Worm (Caenorhabditis elegans) whole organism, L2 larva: ENCODE data around the gene srxa-13.

Source experiments
- C34F6.9 ChIP-seq: fragments of 150-350 bp; optimal IDR thresholded peaks from 2 replicates; lab custom pipeline; 2014; ENCODE audit warnings: missing biosample characterization, missing genetic modification characterization
- F13H6.1 ChIP-seq: sonication (generic microtip); optimal IDR thresholded peaks from 2 replicates; lab custom pipeline; 2016; ENCODE audit warnings: missing genetic modification characterization, missing compliant biosample characterization
- Y55F3AM.14 ChIP-seq: fragments of 200-800 bp; sonication (Bioruptor generic); optimal IDR thresholded peaks from 2 replicates; lab custom pipeline; 2018; ENCODE audit warnings: mild to moderate bottlenecking, missing genetic modification characterization, missing compliant biosample characterization
- alr-1 ChIP-seq: fragments of 150-350 bp; optimal IDR thresholded peaks from 2 replicates; lab custom pipeline; 2014; ENCODE audit warnings: missing biosample characterization, missing genetic modification characterization
- aly-2 ChIP-seq: fragments of 150-350 bp; optimal IDR thresholded peaks from 2 replicates; lab custom pipeline; 2014; ENCODE audit warnings: missing biosample characterization, missing genetic modification characterization
- ama-1 ChIP-seq: fragments of 150-350 bp; optimal IDR thresholded peaks from 2 replicates; lab custom pipeline; 2018; ENCODE audit warnings: inconsistent platforms
- blmp-1 ChIP-seq: sonication (generic microtip); optimal IDR thresholded peaks from 2 replicates; lab custom pipeline; 2017; ENCODE audit warnings: missing genetic modification characterization, mild to moderate bottlenecking, missing compliant biosample characterization, antibody characterized with exemption, moderate library complexity; ENCODE audit not compliant: insufficient read depth
- ceh-16 ChIP-seq: fragments of 150-350 bp; optimal IDR thresholded peaks from 2 replicates; lab custom pipeline; 2014; ENCODE audit warnings: missing biosample characterization, missing genetic modification characterization
- crh-2 ChIP-seq: sonication (generic microtip); optimal IDR thresholded peaks from 2 replicates; lab custom pipeline; 2017; ENCODE audit warnings: missing biosample characterization, missing genetic modification characterization
- egl-27 ChIP-seq: sonication (generic microtip); optimal IDR thresholded peaks from 3 replicates; lab custom pipeline; 2017; ENCODE audit warnings: missing biosample characterization, missing genetic modification reagents, missing genetic modification characterization
- elt-1 ChIP-seq: fragments of 150-350 bp; optimal IDR thresholded peaks from 2 replicates; lab custom pipeline; 2014; ENCODE audit warnings: missing biosample characterization, missing genetic modification characterization
- elt-3 ChIP-seq: sonication (generic microtip); optimal IDR thresholded peaks from 2 replicates; lab custom pipeline; 2017; ENCODE audit warnings: missing biosample characterization, missing genetic modification characterization
- gmeb-1 ChIP-seq: fragments of 150-350 bp; optimal IDR thresholded peaks from 2 replicates; lab custom pipeline; 2014; ENCODE audit warnings: missing biosample characterization, missing genetic modification characterization
- lin-11 ChIP-seq: fragments of 150-350 bp; sonication (generic microtip); optimal IDR thresholded peaks from 2 replicates; lab custom pipeline; 2014; ENCODE audit warnings: missing biosample characterization, missing genetic modification characterization, inconsistent platforms, mixed read lengths
- lin-13 ChIP-seq: fragments of 150-350 bp; optimal IDR thresholded peaks from 2 replicates; lab custom pipeline; 2014; ENCODE audit warnings: missing biosample characterization, missing genetic modification reagents, missing genetic modification characterization
- lsy-2 ChIP-seq, 2 experiments: fragments of 150-350 bp in 1 of 2; sonication (generic microtip) in 1 of 2; optimal IDR thresholded peaks; 2 replicates each; lab custom pipeline; 2014 to 2017; ENCODE audit warnings: missing biosample characterization in 2 of 2, missing genetic modification characterization in 2 of 2
- mab-5 ChIP-seq: fragments of 150-350 bp; optimal IDR thresholded peaks from 2 replicates; lab custom pipeline; 2014; ENCODE audit warnings: missing biosample characterization, missing genetic modification characterization
- mbf-1 ChIP-seq: sonication (generic microtip); optimal IDR thresholded peaks from 2 replicates; lab custom pipeline; 2017; ENCODE audit warnings: missing biosample characterization, missing genetic modification characterization
- mdl-1 ChIP-seq, 2 experiments: fragments of 150-350 bp in 1 of 2; sonication (generic microtip) in 1 of 2; optimal IDR thresholded peaks; 2 replicates each; lab custom pipeline; 2017; ENCODE audit warnings: missing biosample characterization in 2 of 2, missing genetic modification characterization in 2 of 2
- nhr-11 ChIP-seq: fragments of 150-350 bp; optimal IDR thresholded peaks from 2 replicates; lab custom pipeline; 2014; ENCODE audit warnings: missing biosample characterization, missing genetic modification characterization
- nhr-12 ChIP-seq: fragments of 150-350 bp; optimal IDR thresholded peaks from 2 replicates; lab custom pipeline; 2014; ENCODE audit warnings: missing biosample characterization, missing genetic modification characterization
- nhr-129 ChIP-seq: fragments of 150-350 bp; optimal IDR thresholded peaks from 2 replicates; lab custom pipeline; 2014; ENCODE audit warnings: missing biosample characterization, missing genetic modification characterization
- nhr-21 ChIP-seq: fragments of 150-350 bp; optimal IDR thresholded peaks from 2 replicates; lab custom pipeline; 2014; ENCODE audit warnings: missing biosample characterization, missing genetic modification characterization
- nhr-237 ChIP-seq: fragments of 150-350 bp; optimal IDR thresholded peaks from 2 replicates; lab custom pipeline; 2014; ENCODE audit warnings: missing biosample characterization, missing genetic modification characterization
- nhr-25 ChIP-seq: fragments of 150-350 bp; sonication (generic microtip); optimal IDR thresholded peaks from 3 replicates; lab custom pipeline; 2014; ENCODE audit warnings: missing biosample characterization, missing genetic modification characterization
- nhr-6 ChIP-seq: fragments of 150-350 bp; optimal IDR thresholded peaks from 2 replicates; lab custom pipeline; 2014; ENCODE audit warnings: missing biosample characterization, missing genetic modification characterization
- nhr-77 ChIP-seq: fragments of 150-350 bp; optimal IDR thresholded peaks from 2 replicates; lab custom pipeline; 2014; ENCODE audit warnings: missing biosample characterization, missing genetic modification characterization
- peb-1 ChIP-seq: fragments of 150-350 bp; optimal IDR thresholded peaks from 2 replicates; lab custom pipeline; 2014; ENCODE audit warnings: missing biosample characterization, missing genetic modification characterization
- sem-4 ChIP-seq: fragments of 150-350 bp; optimal IDR thresholded peaks from 2 replicates; lab custom pipeline; 2014; ENCODE audit warnings: missing biosample characterization, missing genetic modification reagents, missing genetic modification characterization
- skn-1 ChIP-seq: sonication (generic microtip); optimal IDR thresholded peaks from 2 replicates; lab custom pipeline; 2017; ENCODE audit warnings: missing biosample characterization, missing genetic modification characterization
- sma-3 ChIP-seq: sonication (generic microtip); optimal IDR thresholded peaks from 2 replicates; lab custom pipeline; 2016; ENCODE audit warnings: missing genetic modification reagents, missing genetic modification characterization, missing compliant biosample characterization
- sma-9 ChIP-seq, 2 experiments: fragments of 150-350 bp in 1 of 2; sonication (generic microtip) in 1 of 2; optimal IDR thresholded peaks; 2 replicates each; lab custom pipeline; 2014 to 2016; ENCODE audit warnings: missing genetic modification characterization in 2 of 2, mild to moderate bottlenecking in 1 of 2, missing biosample characterization in 1 of 2, missing compliant biosample characterization in 1 of 2, missing genetic modification reagents in 1 of 2, moderate library complexity in 1 of 2
- snpc-4 ChIP-seq: fragments of 150-350 bp; optimal IDR thresholded peaks from 2 replicates; lab custom pipeline; 2014; ENCODE audit warnings: missing biosample characterization, missing genetic modification characterization
- unc-39 ChIP-seq: fragments of 150-350 bp; optimal IDR thresholded peaks from 2 replicates; lab custom pipeline; 2014; ENCODE audit warnings: missing biosample characterization, missing genetic modification characterization
- unc-62 ChIP-seq: fragments of 150-350 bp; optimal IDR thresholded peaks from 2 replicates; lab custom pipeline; 2014; ENCODE audit warnings: missing biosample characterization, missing genetic modification reagents, missing genetic modification characterization
- ztf-4 ChIP-seq: fragments of 150-350 bp; optimal IDR thresholded peaks from 2 replicates; lab custom pipeline; 2014; ENCODE audit warnings: missing biosample characterization, missing genetic modification characterization

srxa-13 gene

DNA sequence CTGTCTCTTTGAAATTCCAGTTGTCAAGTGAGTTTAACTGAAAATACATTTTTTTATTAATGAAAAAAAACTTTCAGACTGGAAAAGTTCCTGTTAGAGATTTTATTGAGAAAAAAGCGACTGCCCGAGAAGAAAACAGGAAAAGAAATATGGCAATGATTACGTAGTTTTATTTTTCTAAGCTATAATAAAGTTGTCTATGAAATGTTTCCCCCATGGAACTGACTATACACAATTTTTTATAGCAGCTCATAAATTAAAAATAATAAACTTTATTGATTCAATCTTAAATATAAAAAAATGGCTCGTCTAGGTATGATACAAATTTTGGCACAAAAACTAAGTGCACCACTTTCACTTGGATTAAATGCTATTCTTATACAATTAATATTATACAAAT, 27.1 kb upstream of the srxa-13 start, which contains the start of gene C06B3.1:
TSS of gene C06B3.1 (plus strand) at position 301 of the 400 bp plus-strand sequence.
- no peak for TF ChIP-seq egl-27 (tag; lab: Kevin White, UChicago)
- no peak for TF ChIP-seq alr-1 (tag; lab: Kevin White, UChicago)

DNA sequence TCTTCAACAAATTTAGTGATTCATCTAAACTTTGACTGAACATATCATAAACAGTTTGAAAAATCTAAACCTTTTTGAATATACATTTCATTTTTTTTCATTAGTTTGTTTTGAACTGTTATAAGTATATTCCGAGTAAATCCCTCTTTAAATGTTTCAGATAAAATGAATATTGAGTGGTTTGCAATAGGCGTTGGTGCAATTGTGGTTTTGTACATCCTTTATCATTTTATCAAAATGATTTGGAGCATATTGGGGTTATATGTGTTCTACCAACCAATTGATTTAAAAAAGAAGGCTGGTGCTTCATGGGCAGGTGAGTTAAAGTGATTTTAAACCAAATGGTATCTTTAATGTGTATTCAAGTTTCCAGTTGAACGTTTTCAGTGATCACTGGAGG, 25.2 kb upstream of the srxa-13 start, which contains the start of gene stdh-3:
TSS of gene stdh-3 (plus strand) at position 166 of the 400 bp plus-strand sequence.
- TF ChIP-seq snpc-4 (tag; lab: Kevin White, UChicago) (no peak), ztf-4 (tag; lab: Kevin White, UChicago) (no peak), crh-2 (tag; lab: Kevin White, UChicago) (no peak), aly-2 (tag; lab: Kevin White, UChicago) (no peak), blmp-1 (tag; lab: Kevin White, UChicago) (no peak), mab-5 (no peak), sma-3 (GFP tag; lab: Kevin White, UChicago) (no peak), nhr-129 (tag; lab: Kevin White, UChicago) (no peak), unc-62 (no peak), elt-1 (tag; lab: Kevin White, UChicago) (no peak), elt-3 (tag; lab: Kevin White, UChicago) (no peak), C34F6.9 (tag; lab: Kevin White, UChicago) (no peak), lin-13 (no peak), peb-1 (no peak), nhr-6 (tag; lab: Kevin White, UChicago) (no peak), nhr-21 (tag; lab: Kevin White, UChicago) (no peak), sem-4 (tag; lab: Kevin White, UChicago) (no peak), ama-1 (no peak)

DNA sequence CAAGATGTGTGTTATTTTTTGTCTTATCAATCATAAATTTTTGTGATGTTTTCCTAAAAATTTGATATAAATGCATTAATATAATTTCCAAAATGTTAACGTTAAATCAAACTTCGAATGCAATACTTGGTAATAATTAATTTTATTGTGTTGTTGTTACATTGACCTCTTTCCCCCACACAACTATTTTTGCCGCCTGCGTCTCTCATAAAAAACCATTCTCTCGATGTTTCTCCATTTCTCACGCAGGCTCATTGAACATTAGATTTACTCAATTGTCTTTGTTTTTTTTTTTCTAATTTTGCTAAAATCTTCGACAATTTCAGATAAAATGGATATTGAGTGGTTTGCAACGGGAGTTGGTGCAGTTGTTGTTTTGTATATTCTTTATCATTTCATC, 23.4 kb upstream of the srxa-13 start, which contains the start of gene stdh-1:
TSS of gene stdh-1 (plus strand) at position 327 of the 400 bp plus-strand sequence.
- no peak for TF ChIP-seq ama-1
- no peak for TF ChIP-seq mab-5
- peak; percentile 4 for TF ChIP-seq nhr-21 (tag; lab: Kevin White, UChicago)
- TF ChIP-seq nhr-129 (tag; lab: Kevin White, UChicago): peak; percentile 21
- TF ChIP-seq sma-9 (GFP tag; optimal IDR thresholded peaks at IDR 0.05; lab: Kevin White, UChicago): peak; percentile 28
- TF ChIP-seq sma-9 (tag; optimal IDR thresholded peaks at IDR 0.05; lab: Kevin White, UChicago): no peak
- TF ChIP-seq ceh-16: no peak
- TF ChIP-seq Y55F3AM.14 (GFP tag; lab: Kevin White, UChicago): no peak
- peak; percentile 34 for TF ChIP-seq C34F6.9 (tag; lab: Kevin White, UChicago)
- TF ChIP-seq elt-3 (tag; lab: Kevin White, UChicago): no peak
- TF ChIP-seq unc-39 (tag; lab: Kevin White, UChicago): no peak
- no peak for TF ChIP-seq crh-2 (tag; lab: Kevin White, UChicago)

DNA sequence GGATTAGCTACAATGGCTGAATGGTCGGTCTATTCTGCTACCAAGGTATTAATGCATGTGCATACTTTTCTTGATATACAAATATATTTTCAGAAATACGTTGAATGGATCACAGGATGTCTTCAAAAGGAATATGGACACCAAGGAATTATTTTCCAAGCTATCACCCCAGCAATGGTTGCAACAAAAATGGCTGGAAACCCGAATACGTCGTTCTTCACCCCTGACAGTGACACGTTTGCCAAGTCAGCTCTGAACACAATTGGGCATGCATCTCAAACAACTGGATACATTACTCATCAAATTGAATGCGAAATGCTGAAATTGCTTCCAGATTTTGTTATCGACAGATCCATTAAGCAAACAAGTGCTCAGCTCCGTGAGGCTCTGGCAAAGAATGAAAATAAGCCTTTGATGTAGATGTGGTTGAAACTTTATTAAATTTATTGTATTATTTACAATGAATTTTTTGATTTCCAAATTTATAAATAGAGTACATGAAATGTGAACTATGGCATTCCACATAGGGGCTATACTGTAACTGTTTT, 22.0 kb upstream of the srxa-13 start:
- TF ChIP-seq nhr-25 (tag; lab: Kevin White, UChicago) (peak; percentile 22), lin-11 (tag; lab: Kevin White, UChicago) (no peak), crh-2 (tag; lab: Kevin White, UChicago) (peak; percentile 62), sma-3 (GFP tag; lab: Kevin White, UChicago) (peak; percentile 62), F13H6.1 (tag; lab: Kevin White, UChicago) (peak; percentile 11), skn-1 (tag; lab: Kevin White, UChicago) (no peak), nhr-11 (tag; lab: Kevin White, UChicago) (no peak), elt-1 (tag; lab: Kevin White, UChicago) (no peak), nhr-21 (tag; lab: Kevin White, UChicago) (peak; percentile 46), nhr-77 (tag; lab: Kevin White, UChicago) (no peak), lsy-2 (tag; optimal IDR thresholded peaks at IDR 0.05; lab: Kevin White, UChicago) (peak in 1 of 2 experiments; percentile 60), nhr-237 (tag; lab: Kevin White, UChicago) (no peak), ztf-4 (tag; lab: Kevin White, UChicago) (peak; percentile 53), sem-4 (tag; lab: Kevin White, UChicago) (peak; percentile 17), mbf-1 (tag; lab: Kevin White, UChicago) (no peak), gmeb-1 (tag; lab: Kevin White, UChicago) (peak; percentile 64), C34F6.9 (tag; lab: Kevin White, UChicago) (peak; percentile 21), Y55F3AM.14 (GFP tag; lab: Kevin White, UChicago) (peak; percentile 47), mdl-1 (tag; optimal IDR thresholded peaks at IDR 0.05; lab: Kevin White, UChicago) (no peak), ama-1 (peak; percentile 96), unc-39 (tag; lab: Kevin White, UChicago) (no peak), sma-9 (GFP tag; optimal IDR thresholded peaks at IDR 0.05; lab: Kevin White, UChicago) (peak; percentile 42), sma-9 (tag; optimal IDR thresholded peaks at IDR 0.05; lab: Kevin White, UChicago) (no peak), nhr-12 (peak; percentile 35), lin-13 (peak; percentile 49), nhr-129 (tag; lab: Kevin White, UChicago) (peak; percentile 58)
